Fruit fly (Drosophila melanogaster) S2 (cell line): ENCODE data around the gene PSMG1.

Experiments used
- CG8478 ChIP-seq: fragments of >200 bp; optimal IDR thresholded peaks from 2 replicates; lab custom pipeline; 2018
- CTCF ChIP-seq, 2 experiments: fragments of >200 bp; optimal IDR thresholded peaks; 2 replicates each; lab custom pipeline; 2018

DNA sequence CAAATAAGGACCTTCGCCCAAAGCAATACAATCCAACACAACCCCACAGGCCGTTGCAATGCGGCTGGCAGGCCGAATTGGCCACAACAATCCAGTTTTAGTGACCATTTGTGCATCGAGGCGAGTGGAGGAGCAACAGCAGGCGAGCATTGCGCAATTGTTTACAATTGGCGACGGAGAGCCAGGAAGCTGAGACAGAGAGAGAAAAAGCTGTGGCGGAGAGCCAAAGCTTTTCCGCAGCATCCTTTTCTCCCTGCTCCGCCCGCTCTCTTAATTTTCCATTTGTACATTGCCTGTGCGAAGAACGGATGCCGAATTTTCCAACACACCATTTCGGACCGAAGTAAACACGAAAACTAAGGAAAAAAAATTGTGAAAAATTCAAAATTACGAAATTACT lies 12.7 kb downstream of the PSMG1 start, which contains the start of gene kat-60L1:
- TF ChIP-seq CTCF (optimal IDR thresholded peaks at IDR 0.05; lab: Kevin White, UChicago) (no peak), CG8478 (lab: Kevin White, UChicago) (no peak)
